Worm (Caenorhabditis elegans) whole organism, mixed stage, embryonic: ENCODE data around the gene srd-74.

Experiments used
- M03D4.4 ChIP-seq: sonication (generic microtip); optimal IDR thresholded peaks from 2 replicates; lab custom pipeline; 2017; ENCODE audit warnings: mild to moderate bottlenecking, missing genetic modification characterization, missing compliant biosample characterization
- bed-3 ChIP-seq: fragments of 200-800 bp; sonication (Bioruptor generic); optimal IDR thresholded peaks from 3 replicates; lab custom pipeline; 2018; ENCODE audit warnings: mild to moderate bottlenecking, missing genetic modification characterization, moderate library complexity, missing compliant biosample characterization
- blmp-1 ChIP-seq: fragments of 150-350 bp; optimal IDR thresholded peaks from 2 replicates; lab custom pipeline; 2014; ENCODE audit warnings: missing biosample characterization, missing genetic modification characterization
- ceh-39 ChIP-seq: fragments of 150-350 bp; optimal IDR thresholded peaks from 2 replicates; lab custom pipeline; 2014; ENCODE audit warnings: missing biosample characterization, missing genetic modification characterization
- ceh-43 ChIP-seq: fragments of 200-800 bp; sonication (Bioruptor generic); optimal IDR thresholded peaks from 2 replicates; lab custom pipeline; 2018; ENCODE audit warnings: mild to moderate bottlenecking, missing genetic modification characterization, moderate library complexity, missing compliant biosample characterization
- ces-1 ChIP-seq: fragments of 150-350 bp; optimal IDR thresholded peaks from 2 replicates; lab custom pipeline; 2014; ENCODE audit warnings: missing biosample characterization, missing genetic modification reagents, missing genetic modification characterization
- cnd-1 ChIP-seq: fragments of 200-800 bp; sonication (Bioruptor generic); optimal IDR thresholded peaks from 2 replicates; lab custom pipeline; 2018; ENCODE audit warnings: mild to moderate bottlenecking, missing genetic modification characterization, missing compliant biosample characterization
- drap-1 ChIP-seq: fragments of 200-800 bp; sonication (Bioruptor generic); optimal IDR thresholded peaks from 3 replicates; lab custom pipeline; 2018; ENCODE audit warnings: mild to moderate bottlenecking, missing genetic modification characterization, missing compliant biosample characterization
- elt-1 ChIP-seq: sonication (generic microtip); optimal IDR thresholded peaks from 2 replicates; lab custom pipeline; 2017; ENCODE audit warnings: missing genetic modification characterization, mild to moderate bottlenecking, missing compliant biosample characterization, antibody characterized with exemption, moderate library complexity, borderline replicate concordance; ENCODE audit not compliant: insufficient read depth
- elt-3 ChIP-seq: fragments of 150-350 bp; optimal IDR thresholded peaks from 2 replicates; lab custom pipeline; 2014; ENCODE audit warnings: missing biosample characterization, missing genetic modification characterization
- flh-1 ChIP-seq: fragments of 200-800 bp; sonication (Bioruptor generic); optimal IDR thresholded peaks from 2 replicates; lab custom pipeline; 2018; ENCODE audit warnings: mild to moderate bottlenecking, missing genetic modification characterization, moderate library complexity, missing compliant biosample characterization
- ham-2 ChIP-seq: fragments of 200-800 bp; sonication (Bioruptor generic); optimal IDR thresholded peaks from 2 replicates; lab custom pipeline; 2018; ENCODE audit warnings: mild to moderate bottlenecking, missing genetic modification characterization, missing compliant biosample characterization
- hlh-1 ChIP-seq: fragments of 150-350 bp; optimal IDR thresholded peaks from 2 replicates; lab custom pipeline; 2014; ENCODE audit warnings: missing biosample characterization, missing genetic modification reagents, missing genetic modification characterization
- lin-13 ChIP-seq: fragments of 150-350 bp; optimal IDR thresholded peaks from 2 replicates; lab custom pipeline; 2014; ENCODE audit warnings: missing biosample characterization, missing genetic modification characterization
- lin-32 ChIP-seq: fragments of 200-800 bp; sonication (Bioruptor generic); optimal IDR thresholded peaks from 2 replicates; lab custom pipeline; 2018; ENCODE audit warnings: mild to moderate bottlenecking, missing genetic modification characterization, missing compliant biosample characterization
- lsy-2 ChIP-seq: fragments of 150-350 bp; optimal IDR thresholded peaks from 2 replicates; lab custom pipeline; 2014; ENCODE audit warnings: missing biosample characterization, missing genetic modification characterization
- mab-5 ChIP-seq: fragments of 150-350 bp; optimal IDR thresholded peaks from 2 replicates; lab custom pipeline; 2014; ENCODE audit warnings: missing biosample characterization, missing genetic modification characterization
- mep-1 ChIP-seq: fragments of 150-350 bp; optimal IDR thresholded peaks from 2 replicates; lab custom pipeline; 2017; ENCODE audit warnings: missing biosample characterization, missing genetic modification reagents, missing genetic modification characterization, inconsistent platforms
- nhr-12 ChIP-seq: fragments of 150-350 bp; optimal IDR thresholded peaks from 2 replicates; lab custom pipeline; 2014; ENCODE audit warnings: missing biosample characterization, missing genetic modification characterization
- nhr-237 ChIP-seq: fragments of 150-350 bp; optimal IDR thresholded peaks from 2 replicates; lab custom pipeline; 2014; ENCODE audit warnings: missing biosample characterization, missing genetic modification characterization
- nhr-28 ChIP-seq: fragments of 150-350 bp; optimal IDR thresholded peaks from 2 replicates; lab custom pipeline; 2014; ENCODE audit warnings: missing biosample characterization, missing genetic modification characterization
- nhr-76 ChIP-seq: sonication (generic microtip); optimal IDR thresholded peaks from 2 replicates; lab custom pipeline; 2017; ENCODE audit warnings: missing biosample characterization, missing genetic modification characterization
- pha-4 ChIP-seq: fragments of 150-350 bp; optimal IDR thresholded peaks from 2 replicates; lab custom pipeline; 2018; ENCODE audit warnings: missing biosample characterization, missing genetic modification reagents, missing genetic modification characterization
- sem-2 ChIP-seq: fragments of 200-800 bp; sonication (Bioruptor generic); optimal IDR thresholded peaks from 2 replicates; lab custom pipeline; 2018; ENCODE audit warnings: mild to moderate bottlenecking, missing genetic modification characterization, missing compliant biosample characterization
- snpc-4 ChIP-seq: fragments of 150-350 bp; optimal IDR thresholded peaks from 2 replicates; lab custom pipeline; 2014; ENCODE audit warnings: missing biosample characterization, missing genetic modification characterization
- sptf-1 ChIP-seq: sonication (generic microtip); optimal IDR thresholded peaks from 2 replicates; lab custom pipeline; 2017; ENCODE audit warnings: mild to moderate bottlenecking, missing genetic modification characterization, moderate library complexity, missing compliant biosample characterization
- tbx-8 ChIP-seq: fragments of 200-800 bp; sonication (Bioruptor generic); optimal IDR thresholded peaks from 2 replicates; lab custom pipeline; 2018; ENCODE audit warnings: mild to moderate bottlenecking, missing genetic modification characterization, moderate library complexity, missing compliant biosample characterization
- unc-120 ChIP-seq: sonication (generic microtip); optimal IDR thresholded peaks from 2 replicates; lab custom pipeline; 2017; ENCODE audit warnings: missing genetic modification characterization, missing compliant biosample characterization; ENCODE audit not compliant: poor library complexity, severe bottlenecking
- unc-39 ChIP-seq: fragments of 150-350 bp; optimal IDR thresholded peaks from 2 replicates; lab custom pipeline; 2014; ENCODE audit warnings: missing biosample characterization, missing genetic modification characterization
- unc-62 ChIP-seq: fragments of 150-350 bp; optimal IDR thresholded peaks from 2 replicates; lab custom pipeline; 2014; ENCODE audit warnings: missing biosample characterization, missing genetic modification reagents, missing genetic modification characterization
- zip-8 ChIP-seq: fragments of 150-350 bp; optimal IDR thresholded peaks from 2 replicates; lab custom pipeline; 2014; ENCODE audit warnings: missing biosample characterization, missing genetic modification characterization

srd-74 gene

DNA sequence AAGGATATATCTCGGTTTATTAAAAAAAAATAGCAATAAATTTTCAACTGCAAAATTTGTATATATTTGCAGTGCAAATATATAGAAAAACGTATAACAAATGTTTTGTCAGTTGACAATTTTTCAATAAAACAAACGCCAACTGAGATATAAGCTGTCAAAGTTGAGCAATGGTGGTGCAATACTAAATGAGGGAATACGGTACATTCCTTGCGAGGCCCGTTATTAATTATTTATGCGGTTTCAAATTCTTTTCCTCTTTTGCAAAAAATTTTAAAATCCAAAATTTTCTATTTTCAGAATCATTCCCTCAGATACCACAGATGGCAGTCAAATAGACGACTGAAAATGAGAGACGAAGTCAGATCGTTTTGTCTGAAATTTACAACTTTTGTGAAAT lies 13.5 kb downstream of the srd-74 start, which contains the start of gene twk-39:
TSS of gene twk-39 (plus strand) at position 301 of the 400 bp plus-strand sequence.
- TF ChIP-seq elt-3 (no peak), unc-62 (no peak), mab-5 (tag; lab: Kevin White, UChicago) (no peak), lin-32 (GFP tag; lab: Kevin White, UChicago) (no peak), ceh-43 (GFP tag; lab: Kevin White, UChicago) (no peak), drap-1 (GFP tag; lab: Kevin White, UChicago) (no peak), cnd-1 (no peak), nhr-12 (tag; lab: Kevin White, UChicago) (no peak), sptf-1 (no peak)

DNA sequence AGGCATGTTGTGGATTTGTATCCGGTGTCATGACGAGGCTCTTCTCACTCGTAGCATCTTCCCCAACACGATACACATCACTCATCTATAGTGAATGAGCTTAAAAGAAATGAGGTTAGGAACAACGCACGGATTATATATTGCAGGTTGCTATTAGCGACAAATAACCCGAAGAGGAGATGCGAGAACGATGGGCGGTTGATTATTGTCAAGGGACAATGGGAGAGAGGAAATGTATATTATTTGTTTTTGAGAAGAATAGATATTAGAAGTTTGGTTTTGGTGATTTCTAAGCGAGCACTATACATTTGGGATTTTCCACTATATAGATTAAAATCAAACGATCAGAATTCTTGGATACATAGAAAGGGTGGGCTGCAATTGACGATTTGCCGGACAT lies 24.8 kb downstream of the srd-74 start, which contains the start of gene C18D11.7:
TSS of gene C18D11.7 (minus strand) at position 101 of the 400 bp plus-strand sequence.
- TF ChIP-seq tbx-8 (GFP tag; lab: Kevin White, UChicago): no peak
- no peak for TF ChIP-seq pha-4 (tag; lab: Kevin White, UChicago)
- TF ChIP-seq mep-1 (tag; lab: Kevin White, UChicago): no peak
- no peak for TF ChIP-seq snpc-4
- TF ChIP-seq unc-120 (tag; lab: Kevin White, UChicago): no peak
- no peak for TF ChIP-seq ham-2
- no peak for TF ChIP-seq zip-8 (tag; lab: Kevin White, UChicago)
- TF ChIP-seq elt-1 (tag; lab: Kevin White, UChicago): no peak
- no peak for TF ChIP-seq lsy-2 (tag; lab: Kevin White, UChicago)
- no peak for TF ChIP-seq ceh-43 (GFP tag; lab: Kevin White, UChicago)
- TF ChIP-seq lin-32 (GFP tag; lab: Kevin White, UChicago): no peak
- no peak for TF ChIP-seq nhr-28
- no peak for TF ChIP-seq ces-1
- TF ChIP-seq ceh-39 (tag; lab: Kevin White, UChicago): no peak
- TF ChIP-seq nhr-76: no peak
- no peak for TF ChIP-seq bed-3 (GFP tag; lab: Kevin White, UChicago)
- no peak for TF ChIP-seq sptf-1
- TF ChIP-seq elt-3: no peak
- no peak for TF ChIP-seq nhr-12 (tag; lab: Kevin White, UChicago)

DNA sequence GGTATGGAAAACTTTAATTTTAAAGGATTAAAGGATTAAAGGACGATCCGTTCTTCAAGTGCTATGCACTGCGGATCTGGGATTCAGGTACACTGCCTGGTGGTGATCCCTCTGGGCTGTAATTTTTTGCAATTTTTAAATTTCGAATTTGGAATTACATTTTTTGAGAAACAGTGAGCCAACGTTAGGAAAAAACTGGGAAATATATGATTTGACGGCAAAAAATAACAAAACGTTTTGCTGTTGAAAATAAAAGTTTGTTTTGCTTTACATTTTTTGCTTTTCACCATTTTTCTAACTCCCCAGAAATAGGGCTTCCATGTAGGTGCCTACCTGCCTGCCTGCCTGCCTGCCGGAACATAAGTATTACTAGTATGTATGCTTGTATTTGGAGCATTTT lies 25.5 kb downstream of the srd-74 start, which contains the start of gene C18D11.10:
TSS of gene C18D11.10 (plus strand) at position 301 of the 400 bp plus-strand sequence.
- TF ChIP-seq pha-4 (tag; lab: Kevin White, UChicago) (no peak), hlh-1 (tag; lab: Kevin White, UChicago) (no peak), ces-1 (no peak), sptf-1 (no peak), blmp-1 (tag; lab: Kevin White, UChicago) (no peak), ceh-39 (tag; lab: Kevin White, UChicago) (no peak), unc-120 (tag; lab: Kevin White, UChicago) (no peak), nhr-76 (no peak), mab-5 (tag; lab: Kevin White, UChicago) (no peak), mep-1 (tag; lab: Kevin White, UChicago) (no peak), ceh-43 (GFP tag; lab: Kevin White, UChicago) (no peak), unc-39 (tag; lab: Kevin White, UChicago) (no peak), nhr-28 (no peak), elt-1 (tag; lab: Kevin White, UChicago) (no peak), sem-2 (no peak)

DNA sequence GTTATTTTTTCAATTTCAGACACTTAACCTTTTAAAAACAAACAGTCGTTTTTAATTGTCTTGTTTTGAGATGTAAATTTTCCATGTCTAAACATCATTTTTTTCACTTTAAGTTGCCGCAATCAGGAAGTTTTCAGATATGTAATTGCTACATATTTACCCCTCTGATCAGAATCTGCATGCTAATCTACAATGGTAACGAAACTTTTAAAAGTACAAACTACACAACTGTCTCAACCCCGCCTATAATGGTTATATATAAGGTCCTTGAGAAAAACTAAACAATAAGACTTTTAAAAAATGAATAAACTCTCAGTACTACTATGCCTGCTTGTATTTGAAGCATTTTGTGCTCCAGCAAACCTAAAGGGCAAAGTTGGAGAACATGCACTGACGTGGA lies 26.9 kb downstream of the srd-74 start, which contains the start of gene C18D11.9:
TSS of gene C18D11.9 (plus strand) at position 301 of the 400 bp plus-strand sequence.
- TF ChIP-seq nhr-237 (tag; lab: Kevin White, UChicago) (no peak), hlh-1 (tag; lab: Kevin White, UChicago) (no peak), mab-5 (tag; lab: Kevin White, UChicago) (no peak), nhr-28 (no peak), M03D4.4 (tag; lab: Kevin White, UChicago) (no peak), tbx-8 (GFP tag; lab: Kevin White, UChicago) (no peak), lin-13 (tag; lab: Kevin White, UChicago) (no peak), mep-1 (tag; lab: Kevin White, UChicago) (no peak), unc-62 (no peak), snpc-4 (no peak), lsy-2 (tag; lab: Kevin White, UChicago) (no peak), flh-1 (GFP tag; lab: Kevin White, UChicago) (no peak), lin-32 (GFP tag; lab: Kevin White, UChicago) (no peak)
